Fruit fly (Drosophila melanogaster) whole organism, prepupa: Measurements from ENCODE around the gene CG15822.

Experiments used
- Blimp-1 ChIP-seq: fragments of 200-800 bp; sonication (Bioruptor generic); optimal IDR thresholded peaks from 3 replicates; lab custom pipeline; 2017; ENCODE audit warnings: missing biosample characterization, missing genetic modification characterization, mild to moderate bottlenecking, moderate library complexity, missing genetic modification reagents
- CG10631 ChIP-seq: fragments of 200-800 bp; sonication (Bioruptor generic); optimal IDR thresholded peaks from 2 replicates; lab custom pipeline; 2016; ENCODE audit warnings: missing biosample characterization, missing genetic modification characterization
- CG10669 ChIP-seq: fragments of 200-800 bp; sonication (Bioruptor generic); optimal IDR thresholded peaks from 3 replicates; lab custom pipeline; 2018; ENCODE audit warnings: missing biosample characterization, mild to moderate bottlenecking, missing genetic modification characterization, moderate library complexity
- CG11294 ChIP-seq: fragments of 200-800 bp; sonication (Bioruptor generic); IDR thresholded peaks from 2 replicates; pipeline ENCODE4 v1.3.6; 2022; ENCODE audit warnings: missing biosample characterization, missing genetic modification characterization
- CG11762 ChIP-seq: fragments of 200-800 bp; sonication (Bioruptor generic); optimal IDR thresholded peaks from 3 replicates; lab custom pipeline; 2016; ENCODE audit warnings: missing biosample characterization, missing genetic modification characterization; ENCODE audit not compliant: insufficient read depth
- CG11902 ChIP-seq: fragments of 200-800 bp; sonication (Bioruptor generic); optimal IDR thresholded peaks from 3 replicates; lab custom pipeline; 2016; ENCODE audit warnings: missing biosample characterization, missing genetic modification characterization
- CG15336 ChIP-seq: fragments of 200-800 bp; sonication (Bioruptor generic); IDR thresholded peaks from 2 replicates; pipeline ENCODE4 v1.3.6; 2022; ENCODE audit warnings: missing biosample characterization, missing genetic modification characterization
- CG16779 ChIP-seq: fragments of 200-800 bp; sonication (Bioruptor generic); optimal IDR thresholded peaks from 3 replicates; lab custom pipeline; 2017; ENCODE audit warnings: missing biosample characterization, mild to moderate bottlenecking, missing genetic modification characterization
- CG3032 ChIP-seq: fragments of 200-800 bp; optimal IDR thresholded peaks from 2 replicates; lab custom pipeline; 2019; ENCODE audit warnings: missing biosample characterization, mild to moderate bottlenecking, missing genetic modification characterization, moderate library complexity
- CG31627 ChIP-seq: fragments of 200-800 bp; sonication (Bioruptor generic); optimal IDR thresholded peaks from 3 replicates; lab custom pipeline; 2016; ENCODE audit warnings: missing biosample characterization, missing genetic modification characterization
- CG32006 ChIP-seq: fragments of 200-800 bp; sonication (Bioruptor generic); optimal IDR thresholded peaks from 3 replicates; lab custom pipeline; 2017; ENCODE audit warnings: missing biosample characterization, mild to moderate bottlenecking, missing genetic modification characterization
- CG34406 ChIP-seq: fragments of 200-800 bp; sonication (Bioruptor generic); optimal IDR thresholded peaks from 3 replicates; lab custom pipeline; 2016; ENCODE audit warnings: missing biosample characterization, missing genetic modification characterization
- CG3919 ChIP-seq: fragments of 200-800 bp; sonication (Bioruptor generic); optimal IDR thresholded peaks from 3 replicates; lab custom pipeline; 2016; ENCODE audit warnings: missing biosample characterization, missing genetic modification characterization
- CG6163 ChIP-seq: fragments of 200-800 bp; sonication (Bioruptor generic); IDR thresholded peaks from 3 replicates; pipeline ENCODE4 v1.3.6; 2022; ENCODE audit warnings: missing biosample characterization, missing genetic modification characterization
- CG6276 ChIP-seq: fragments of 200-800 bp; sonication (Bioruptor generic); optimal IDR thresholded peaks from 2 replicates; lab custom pipeline; 2017; ENCODE audit warnings: missing biosample characterization, mild to moderate bottlenecking, missing genetic modification characterization
- CG6792 ChIP-seq: fragments of 200-800 bp; sonication (Bioruptor generic); optimal IDR thresholded peaks from 3 replicates; lab custom pipeline; 2016; ENCODE audit warnings: missing biosample characterization, missing genetic modification characterization
- CG6808 ChIP-seq: fragments of 200-800 bp; sonication (Bioruptor generic); optimal IDR thresholded peaks from 3 replicates; lab custom pipeline; 2017; ENCODE audit warnings: missing biosample characterization, missing genetic modification characterization, mild to moderate bottlenecking, moderate library complexity, missing genetic modification reagents
- CG6854 ChIP-seq: fragments of 200-800 bp; sonication (Bioruptor generic); optimal IDR thresholded peaks from 2 replicates; lab custom pipeline; 2017; ENCODE audit warnings: missing biosample characterization, mild to moderate bottlenecking, missing genetic modification characterization
- CG7368 ChIP-seq: fragments of 200-800 bp; sonication (Bioruptor generic); optimal IDR thresholded peaks from 3 replicates; lab custom pipeline; 2016; ENCODE audit warnings: missing biosample characterization, missing genetic modification characterization
- CG8119 ChIP-seq: fragments of 200-800 bp; sonication (Bioruptor generic); IDR thresholded peaks from 3 replicates; pipeline ENCODE4 v1.3.6; 2022; ENCODE audit warnings: missing biosample characterization, missing genetic modification characterization
- CG9139 ChIP-seq: fragments of 200-800 bp; sonication (Bioruptor generic); optimal IDR thresholded peaks from 3 replicates; lab custom pipeline; 2017; ENCODE audit warnings: missing biosample characterization, mild to moderate bottlenecking, missing genetic modification characterization
- Eip75B ChIP-seq: fragments of 200-800 bp; sonication (Bioruptor generic); optimal IDR thresholded peaks from 3 replicates; lab custom pipeline; 2016; ENCODE audit warnings: missing biosample characterization, missing genetic modification characterization
- Eip93F ChIP-seq: fragments of 200-800 bp; sonication (Bioruptor generic); optimal IDR thresholded peaks from 2 replicates; lab custom pipeline; 2016; ENCODE audit warnings: missing biosample characterization, mild to moderate bottlenecking, missing genetic modification characterization
- Ets21C ChIP-seq: fragments of 200-800 bp; sonication (Bioruptor generic); optimal IDR thresholded peaks from 3 replicates; lab custom pipeline; 2016; ENCODE audit warnings: missing biosample characterization, missing genetic modification characterization
- Gug ChIP-seq: fragments of 200-800 bp; sonication (Bioruptor generic); IDR thresholded peaks from 2 replicates; pipeline ENCODE4 v1.3.6; 2022; ENCODE audit warnings: missing biosample characterization, missing genetic modification characterization
- Hr39 ChIP-seq: fragments of 200-800 bp; sonication (Bioruptor generic); optimal IDR thresholded peaks from 2 replicates; lab custom pipeline; 2016; ENCODE audit warnings: missing biosample characterization, missing genetic modification characterization
- Met ChIP-seq: fragments of 200-800 bp; sonication (Bioruptor generic); optimal IDR thresholded peaks from 3 replicates; lab custom pipeline; 2016; ENCODE audit warnings: missing biosample characterization, missing genetic modification characterization
- OdsH ChIP-seq: fragments of 200-800 bp; sonication (Bioruptor generic); optimal IDR thresholded peaks from 3 replicates; lab custom pipeline; 2016; ENCODE audit warnings: missing biosample characterization, missing genetic modification characterization
- Smox ChIP-seq: fragments of 200-800 bp; sonication (Bioruptor generic); optimal IDR thresholded peaks from 3 replicates; lab custom pipeline; 2016; ENCODE audit warnings: missing biosample characterization, missing genetic modification characterization
- Sox102F ChIP-seq: fragments of 200-800 bp; sonication (Bioruptor generic); optimal IDR thresholded peaks from 2 replicates; lab custom pipeline; 2016; ENCODE audit warnings: missing biosample characterization, mild to moderate bottlenecking, missing genetic modification characterization
- Sox14 ChIP-seq: fragments of 200-800 bp; sonication (Bioruptor generic); optimal IDR thresholded peaks from 3 replicates; lab custom pipeline; 2016; ENCODE audit warnings: missing biosample characterization, missing genetic modification characterization
- Sox15 ChIP-seq: fragments of 200-800 bp; sonication (Bioruptor generic); optimal IDR thresholded peaks from 3 replicates; lab custom pipeline; 2016; ENCODE audit warnings: missing biosample characterization, missing genetic modification characterization
- achi ChIP-seq: fragments of 200-800 bp; sonication (Bioruptor generic); optimal IDR thresholded peaks from 3 replicates; lab custom pipeline; 2016; ENCODE audit warnings: missing biosample characterization, missing genetic modification characterization
- acj6 ChIP-seq: fragments of 200-800 bp; sonication (Bioruptor generic); optimal IDR thresholded peaks from 3 replicates; lab custom pipeline; 2016; ENCODE audit warnings: missing biosample characterization, missing genetic modification characterization
- cyc ChIP-seq: fragments of 200-800 bp; sonication (Bioruptor generic); optimal IDR thresholded peaks from 3 replicates; lab custom pipeline; 2016; ENCODE audit warnings: missing biosample characterization, missing genetic modification characterization
- esn ChIP-seq: fragments of 200-800 bp; sonication (Bioruptor generic); optimal IDR thresholded peaks from 2 replicates; lab custom pipeline; 2016; ENCODE audit warnings: missing biosample characterization, mild to moderate bottlenecking, missing genetic modification characterization, moderate library complexity
- fd59A ChIP-seq: fragments of 200-800 bp; sonication (Bioruptor generic); optimal IDR thresholded peaks from 2 replicates; lab custom pipeline; 2017; ENCODE audit warnings: missing biosample characterization, mild to moderate bottlenecking, missing genetic modification characterization, missing genetic modification reagents
- fd85E ChIP-seq: fragments of 200-800 bp; sonication (Bioruptor generic); optimal IDR thresholded peaks from 3 replicates; lab custom pipeline; 2016; ENCODE audit warnings: missing biosample characterization, missing genetic modification characterization
- fkh ChIP-seq: fragments of 200-800 bp; sonication (Bioruptor generic); optimal IDR thresholded peaks from 3 replicates; lab custom pipeline; 2017; ENCODE audit warnings: missing biosample characterization, mild to moderate bottlenecking, missing genetic modification characterization, moderate library complexity
- net ChIP-seq: fragments of 200-800 bp; sonication (Bioruptor generic); optimal IDR thresholded peaks from 3 replicates; lab custom pipeline; 2016; ENCODE audit warnings: missing biosample characterization, missing genetic modification characterization
- pdm3 ChIP-seq: fragments of 200-800 bp; sonication (Bioruptor generic); optimal IDR thresholded peaks from 3 replicates; lab custom pipeline; 2016; ENCODE audit warnings: missing biosample characterization, missing genetic modification characterization
- salr ChIP-seq, 2 experiments: fragments of 200-800 bp; sonication (Bioruptor generic); optimal IDR thresholded peaks; 3 replicates each; lab custom pipeline; 2016 to 2018; ENCODE audit warnings: missing biosample characterization in 2 of 2, missing genetic modification characterization in 2 of 2, mild to moderate bottlenecking in 1 of 2
- spab ChIP-seq: fragments of 200-800 bp; sonication (Bioruptor generic); optimal IDR thresholded peaks from 2 replicates; lab custom pipeline; 2017; ENCODE audit warnings: missing biosample characterization, mild to moderate bottlenecking, missing genetic modification characterization, missing genetic modification reagents
- svp ChIP-seq: fragments of 200-800 bp; sonication (Bioruptor generic); peaks from one replicate; lab custom pipeline; 2016; ENCODE audit warnings: missing biosample characterization, missing genetic modification characterization
- vri ChIP-seq: fragments of 200-800 bp; sonication (Bioruptor generic); optimal IDR thresholded peaks from 3 replicates; lab custom pipeline; 2016; ENCODE audit warnings: missing biosample characterization, mild to moderate bottlenecking, missing genetic modification characterization

The CG15822 gene

DNA sequence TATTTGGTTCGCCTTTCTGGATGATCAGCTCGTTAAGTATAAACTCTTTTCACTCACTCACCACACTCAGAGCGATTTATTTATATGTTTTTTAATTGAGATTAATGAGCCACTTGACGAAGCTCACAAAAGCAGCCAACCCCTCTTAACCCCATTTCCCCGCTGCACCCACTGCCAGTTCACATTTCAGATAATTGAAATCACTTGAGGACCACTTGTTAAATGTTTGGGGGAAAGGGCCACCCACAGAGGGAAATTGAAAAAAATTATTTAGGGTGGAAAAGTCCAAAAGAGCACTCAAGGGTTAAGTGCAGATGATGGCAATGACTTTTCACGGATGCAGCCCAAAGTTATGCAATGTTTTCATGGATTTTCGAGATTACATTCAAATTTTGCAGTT is 10.9 kb downstream of the CG15822 start (continued):
- TF ChIP-seq CG31627 (GFP tag; lab: Kevin White, UChicago) (peak; percentile 55), CG11762 (GFP tag; lab: Kevin White, UChicago) (no peak), CG6163 (peak; percentile 62), Smox (GFP tag; lab: Kevin White, UChicago) (peak; percentile 58), vri (peak; percentile 4), svp (GFP tag; lab: Kevin White, UChicago) (peak; percentile 70), Eip93F (GFP tag; lab: Kevin White, UChicago) (no peak), CG7368 (GFP tag; lab: Kevin White, UChicago) (peak; percentile 42), cyc (GFP tag; lab: Kevin White, UChicago) (peak; percentile 31), Gug (GFP tag; lab: Robert Waterston, UW) (no peak), Eip75B (GFP tag; lab: Kevin White, UChicago) (no peak), fkh (GFP tag; lab: Kevin White, UChicago) (no peak), fd85E (GFP tag; lab: Kevin White, UChicago) (no peak), net (GFP tag; lab: Kevin White, UChicago) (peak; percentile 57), spab (no peak), Blimp-1 (no peak), CG3032 (tag; lab: Kevin White, UChicago) (peak; percentile 32), acj6 (GFP tag; lab: Kevin White, UChicago) (peak; percentile 64), pdm3 (GFP tag; lab: Kevin White, UChicago) (peak; percentile 71)

DNA sequence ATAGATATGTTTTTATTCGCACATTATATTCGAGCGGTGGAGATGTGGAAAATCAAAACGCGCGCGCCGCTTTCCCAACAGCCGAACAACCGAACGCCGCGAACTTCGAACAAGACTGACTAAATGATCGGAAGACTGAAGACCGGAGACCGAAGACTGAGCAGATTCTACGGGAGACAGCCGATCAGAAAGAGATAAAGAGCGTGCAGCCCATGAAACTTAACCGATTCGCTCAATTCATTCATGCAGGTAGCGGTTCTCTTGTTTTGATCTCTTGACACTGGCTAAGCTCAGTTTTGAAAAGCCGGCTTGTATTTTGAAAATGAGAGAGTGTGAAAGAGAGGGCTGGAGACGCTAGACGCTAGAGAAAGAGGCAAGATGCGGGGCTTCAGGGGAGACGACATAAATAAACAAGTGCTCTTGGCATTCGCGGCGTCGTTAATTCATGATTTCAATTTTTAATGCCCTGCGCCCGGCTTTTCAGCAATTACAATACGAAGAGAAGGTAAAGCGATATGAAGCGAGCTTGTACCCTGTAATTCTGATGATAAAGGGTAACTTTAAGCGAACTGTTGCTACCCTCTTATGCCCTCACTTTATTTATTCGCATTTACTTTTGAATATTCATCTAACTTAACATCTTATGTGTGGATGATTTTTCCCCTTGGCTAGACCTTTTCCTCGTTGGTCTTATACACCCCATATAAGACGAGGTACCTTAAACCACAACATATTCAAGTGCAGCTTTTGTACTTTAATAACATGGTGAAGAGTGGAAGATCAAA is 11.9 kb downstream of the CG15822 start, which contains the start of gene zormin:
Gene zormin, minus strand, starts transcription at position 113 of the 785 bp plus-strand sequence.
- peak; percentile 61 for TF ChIP-seq spab
- TF ChIP-seq CG16779 (tag; lab: Kevin White, UChicago), result no peak
- peak; percentile 76 for TF ChIP-seq CG10669
- peak; percentile 69 for TF ChIP-seq Met (GFP tag; lab: Kevin White, UChicago)
- TF ChIP-seq CG11294, result peak; percentile 33; the same call in 1 of the 2 replicates
- TF ChIP-seq Sox14, result peak; percentile 66
- peak; percentile 75 for TF ChIP-seq OdsH (GFP tag; lab: Kevin White, UChicago)
- TF ChIP-seq pdm3 (GFP tag; lab: Kevin White, UChicago), result peak; percentile 77
- TF ChIP-seq CG8119 (GFP tag; lab: Robert Waterston, UW), result peak; percentile 53; the same call in 2 of the 3 replicates
- peak; percentile 3 for TF ChIP-seq CG6276 (GFP tag; lab: Kevin White, UChicago)
- peak; percentile 81 for TF ChIP-seq acj6 (GFP tag; lab: Kevin White, UChicago)
- TF ChIP-seq salr (GFP tag; optimal IDR thresholded peaks at IDR 0.05; lab: Kevin White, UChicago), result peak in 1 of 2 experiments; percentile 70
- peak; percentile 88 for TF ChIP-seq CG6163
- TF ChIP-seq vri, result no peak
- peak; percentile 60 for TF ChIP-seq CG6854 (GFP tag; lab: Kevin White, UChicago)
- peak; percentile 37 for TF ChIP-seq Sox15 (GFP tag; lab: Kevin White, UChicago)
- TF ChIP-seq Gug (GFP tag; lab: Robert Waterston, UW), result peak; percentile 47
- peak; percentile 77 for TF ChIP-seq CG7368 (GFP tag; lab: Kevin White, UChicago)
- TF ChIP-seq CG15336, result peak; percentile 46; the same call in 1 of the 2 replicates
- TF ChIP-seq cyc (GFP tag; lab: Kevin White, UChicago), result peak; percentile 88
- peak; percentile 93 for TF ChIP-seq svp (GFP tag; lab: Kevin White, UChicago)
- TF ChIP-seq CG11902 (GFP tag; lab: Kevin White, UChicago), result peak; percentile 86
- peak; percentile 87 for TF ChIP-seq CG3919 (GFP tag; lab: Kevin White, UChicago)
- TF ChIP-seq CG10631, result peak; percentile 73
- peak; percentile 62 for TF ChIP-seq Sox102F
- peak; percentile 25 for TF ChIP-seq fkh (GFP tag; lab: Kevin White, UChicago)
- TF ChIP-seq Eip93F (GFP tag; lab: Kevin White, UChicago), result no peak
- TF ChIP-seq CG6808 (GFP tag; lab: Kevin White, UChicago), result peak; percentile 43
- TF ChIP-seq Smox (GFP tag; lab: Kevin White, UChicago), result peak; percentile 56
- TF ChIP-seq achi (GFP tag; lab: Kevin White, UChicago), result peak; percentile 68
- peak; percentile 64 for TF ChIP-seq CG32006
- TF ChIP-seq CG11762 (GFP tag; lab: Kevin White, UChicago), result peak; percentile 62
- peak; percentile 8 for TF ChIP-seq CG9139 (GFP tag; lab: Kevin White, UChicago)
- TF ChIP-seq esn (GFP tag; lab: Kevin White, UChicago), result peak; percentile 70
- peak; percentile 72 for TF ChIP-seq CG6792 (GFP tag; lab: Kevin White, UChicago)
- TF ChIP-seq net (GFP tag; lab: Kevin White, UChicago), result peak; percentile 63
- TF ChIP-seq Hr39 (GFP tag; lab: Kevin White, UChicago), result peak; percentile 74
- peak; percentile 75 for TF ChIP-seq Eip75B (GFP tag; lab: Kevin White, UChicago)
- peak; percentile 42 for TF ChIP-seq Ets21C (GFP tag; lab: Kevin White, UChicago)
- TF ChIP-seq fd59A, result peak; percentile 56
- peak; percentile 68 for TF ChIP-seq CG34406 (GFP tag; lab: Kevin White, UChicago)
